Worm (Caenorhabditis elegans): ENCODE results near the gene ins-17.

DNA sequence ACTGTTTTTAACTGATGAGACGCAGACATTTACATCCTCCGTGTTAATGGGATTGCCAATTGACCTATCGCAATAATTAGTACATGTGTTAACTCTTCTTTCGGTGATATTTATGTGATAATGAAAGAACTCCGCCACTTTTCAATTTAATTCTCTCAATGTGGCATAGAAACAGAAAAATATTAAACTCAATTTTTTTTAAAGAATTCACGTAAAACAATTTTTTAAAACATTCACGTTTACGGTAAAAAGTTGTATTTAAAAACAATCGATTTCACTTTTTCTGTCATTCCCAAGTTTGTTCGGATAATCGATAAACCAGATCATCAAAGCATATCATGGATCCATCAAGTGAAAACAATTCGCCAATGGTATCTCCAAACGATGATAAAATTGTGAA is 8.6 kb downstream of the ins-17 start, which contains the start of gene mstr-2:
- TF ChIP-seq him-1 (tag; optimal IDR thresholded peaks at IDR 0.05) (no peak), W03F9.2 (tag; optimal IDR thresholded peaks at IDR 0.05) (no peak), dao-5 (tag; optimal IDR thresholded peaks at IDR 0.05) (no peak)
